Fruit fly (Drosophila melanogaster): ENCODE data around the gene PpD6.

The PpD6 gene

DNA sequence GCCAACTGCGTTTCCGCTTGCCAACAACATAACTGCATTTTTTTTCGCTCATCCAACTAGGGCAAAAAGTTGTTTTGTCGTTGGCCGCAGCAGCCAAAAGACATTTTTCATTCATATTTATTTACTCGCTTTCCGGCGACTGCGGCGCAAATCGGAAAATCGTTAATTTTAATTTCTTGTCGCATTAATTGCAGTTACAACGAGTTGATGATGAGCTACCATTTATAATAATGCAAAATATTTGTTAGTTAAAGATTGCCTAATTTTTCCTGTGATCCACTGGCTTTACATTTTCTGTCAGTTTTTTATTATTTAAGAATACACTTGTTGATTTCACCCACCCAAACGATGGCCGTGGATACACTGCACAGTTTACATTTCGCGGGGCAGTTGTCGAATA is at the start of gene PpD6:
Gene PpD6, plus strand, starts transcription at position 301 of the 400 bp plus-strand sequence.
- TF ChIP-seq CG11762 (GFP tag; optimal IDR thresholded peaks at IDR 0.05; ENCODE audit: insufficient read depth) (no peak), OdsH (GFP tag; optimal IDR thresholded peaks at IDR 0.05) (no peak), achi (GFP tag; optimal IDR thresholded peaks at IDR 0.05) (no peak), Eip78C (GFP tag) (no peak), CG9139 (GFP tag; optimal IDR thresholded peaks at IDR 0.05) (no peak), Sox14 (GFP tag; optimal IDR thresholded peaks at IDR 0.05) (no peak), CG34406 (GFP tag; optimal IDR thresholded peaks at IDR 0.05) (no peak), CG3032 (tag; optimal IDR thresholded peaks at IDR 0.05) (no peak), acj6 (GFP tag; optimal IDR thresholded peaks at IDR 0.05) (no peak), cyc (GFP tag; optimal IDR thresholded peaks at IDR 0.05) (no peak), lz (GFP tag; optimal IDR thresholded peaks at IDR 0.05) (no peak)

DNA sequence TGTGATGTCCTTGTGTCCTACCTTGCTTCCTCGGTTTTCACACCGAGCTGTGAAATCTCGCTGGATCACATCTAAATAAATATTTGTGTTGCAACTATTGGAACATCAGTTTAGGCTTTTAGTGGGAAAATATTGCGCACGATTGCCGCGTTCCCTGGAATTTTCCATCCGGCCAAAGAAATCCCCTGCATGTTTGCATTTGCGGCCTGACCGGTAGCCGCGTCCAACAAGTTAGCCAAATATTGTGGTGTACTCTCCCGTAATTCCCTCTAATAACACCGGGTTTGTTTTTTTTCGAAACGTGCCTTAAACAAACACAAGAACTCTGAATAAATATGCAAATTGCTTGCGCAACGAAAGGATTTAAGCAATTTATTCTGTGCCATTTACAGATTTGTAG is 30.7 kb upstream of the PpD6 start:
- no peak for TF ChIP-seq salr (GFP tag; optimal IDR thresholded peaks at IDR 0.05)
- TF ChIP-seq CG1621 (tag; optimal IDR thresholded peaks at IDR 0.05) = no peak
- TF ChIP-seq CG9139 (GFP tag; optimal IDR thresholded peaks at IDR 0.05) = no peak
- TF ChIP-seq CG7368 (GFP tag; optimal IDR thresholded peaks at IDR 0.05) = no peak
- TF ChIP-seq CG3032 (tag; optimal IDR thresholded peaks at IDR 0.05) = no peak
- TF ChIP-seq OdsH (GFP tag; optimal IDR thresholded peaks at IDR 0.05) = no peak
- no peak for TF ChIP-seq Hr38 (GFP tag; optimal IDR thresholded peaks at IDR 0.05)
- TF ChIP-seq Sox102F (GFP tag; optimal IDR thresholded peaks at IDR 0.05) = no peak
- TF ChIP-seq CG34406 (GFP tag; optimal IDR thresholded peaks at IDR 0.05) = no peak
- no peak for TF ChIP-seq fd85E (GFP tag; optimal IDR thresholded peaks at IDR 0.05)
- no peak for TF ChIP-seq Smox (GFP tag; optimal IDR thresholded peaks at IDR 0.05)
- no peak for TF ChIP-seq CG15336 (GFP tag; IDR thresholded peaks at IDR 0.05)
- no peak for TF ChIP-seq Lpt (GFP tag; optimal IDR thresholded peaks at IDR 0.05)

DNA sequence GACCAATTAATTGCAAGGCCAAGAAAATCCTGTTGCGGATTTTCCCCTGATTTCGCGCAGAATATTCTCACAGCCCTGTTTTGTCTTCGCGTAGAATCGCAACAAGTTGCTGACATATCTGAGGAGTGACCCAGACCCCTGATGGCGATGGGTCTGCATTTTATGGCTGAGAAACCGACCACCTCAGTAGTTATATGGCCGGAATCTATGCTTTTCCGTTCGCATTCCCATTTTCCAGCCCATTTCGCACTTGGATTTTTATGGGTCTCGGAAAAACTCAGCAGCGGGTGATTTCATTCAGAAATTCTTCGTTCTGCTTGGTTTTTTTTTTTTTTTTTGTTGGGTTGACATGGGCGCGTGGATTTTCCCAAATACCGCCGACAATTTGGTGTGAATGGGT is 26.6 kb upstream of the PpD6 start:
- no peak for TF ChIP-seq achi (GFP tag; optimal IDR thresholded peaks at IDR 0.05)

DNA sequence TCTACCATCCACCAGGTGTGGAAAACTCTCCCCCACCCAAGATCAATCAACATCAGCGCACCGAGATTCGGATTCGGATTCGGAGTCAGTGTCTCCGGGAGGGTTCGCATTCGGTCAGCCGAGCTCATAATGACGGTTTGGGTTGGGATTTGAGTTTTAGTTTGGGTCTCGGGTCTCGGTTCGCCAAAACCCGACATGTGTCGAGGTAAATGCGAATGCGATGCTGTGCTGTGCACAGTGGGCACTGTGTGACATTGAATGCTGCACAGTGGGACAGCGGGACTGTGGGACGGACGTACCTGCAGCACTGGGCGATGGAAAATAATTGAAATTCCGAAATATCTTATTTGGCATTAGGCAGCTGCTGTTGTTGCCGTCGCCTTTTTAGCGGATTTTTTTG is 26.0 kb upstream of the PpD6 start:
- TF ChIP-seq fd85E (GFP tag; optimal IDR thresholded peaks at IDR 0.05) (no peak), CG31627 (GFP tag; optimal IDR thresholded peaks at IDR 0.05) (no peak), CG32006 (GFP tag; optimal IDR thresholded peaks at IDR 0.05) (peak; percentile 34), vri (GFP tag; optimal IDR thresholded peaks at IDR 0.05) (no peak), CG11762 (GFP tag; optimal IDR thresholded peaks at IDR 0.05; ENCODE audit: insufficient read depth) (no peak), acj6 (GFP tag; optimal IDR thresholded peaks at IDR 0.05) (no peak), OdsH (GFP tag; optimal IDR thresholded peaks at IDR 0.05) (no peak), Smox (GFP tag; optimal IDR thresholded peaks at IDR 0.05) (no peak), fkh (GFP tag; optimal IDR thresholded peaks at IDR 0.05) (no peak), Hr38 (GFP tag; optimal IDR thresholded peaks at IDR 0.05) (no peak), CG6854 (GFP tag; optimal IDR thresholded peaks at IDR 0.05) (no peak), Met (GFP tag; optimal IDR thresholded peaks at IDR 0.05) (no peak), CG4318 (GFP tag; optimal IDR thresholded peaks at IDR 0.05) (no peak), CG6808 (GFP tag; optimal IDR thresholded peaks at IDR 0.05) (no peak), svp (GFP tag) (no peak), topi (GFP tag; optimal IDR thresholded peaks at IDR 0.05) (no peak), CG1621 (tag; optimal IDR thresholded peaks at IDR 0.05) (no peak), CG3032 (tag; optimal IDR thresholded peaks at IDR 0.05) (no peak), Hr4 (GFP tag; optimal IDR thresholded peaks at IDR 0.05) (peak; percentile 41), CG6276 (GFP tag; optimal IDR thresholded peaks at IDR 0.05) (no peak), eg (GFP tag; IDR thresholded peaks at IDR 0.05) (peak; percentile 29; the same call in 1 of the 3 replicates), CG6163 (GFP tag; IDR thresholded peaks at IDR 0.05) (peak; percentile 44; the same call in 1 of the 3 replicates), CG8119 (GFP tag; IDR thresholded peaks at IDR 0.05) (peak; percentile 24; the same call in 1 of the 3 replicates), pdm3 (GFP tag; optimal IDR thresholded peaks at IDR 0.05) (no peak)

Data from whole organism, prepupa.